Fruit fly (Drosophila melanogaster): ENCODE data around the gene tey.
A peak's percentile ranks its signal among the peaks of the same experiment; 100 is the strongest.

The tey gene

DNA sequence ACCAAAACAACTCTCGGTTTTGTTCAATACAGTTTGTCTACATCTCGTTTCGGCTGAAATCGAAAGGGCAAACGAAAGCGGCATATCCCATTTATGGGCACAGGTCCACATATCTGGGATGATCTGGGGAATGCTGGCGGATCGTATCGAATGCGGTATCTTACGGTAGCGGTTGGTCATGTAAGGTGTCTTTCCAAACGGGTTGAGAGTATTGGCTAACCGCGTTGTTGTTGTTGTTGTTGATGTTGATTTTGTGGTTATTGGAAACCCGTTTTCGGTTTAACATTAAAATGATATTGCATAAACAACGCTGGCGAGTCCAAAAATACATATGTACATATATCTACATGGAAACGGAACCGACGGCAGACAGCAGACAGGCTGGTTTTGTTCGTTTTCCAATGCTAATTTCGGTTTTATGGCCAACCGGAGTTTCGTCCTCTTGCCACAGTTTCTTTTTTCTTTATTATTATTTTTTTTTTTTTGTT lies 30.3 kb upstream of the tey start (continued):
- TF ChIP-seq Poxn (GFP tag; IDR thresholded peaks at IDR 0.05) (no peak), sisA (GFP tag; IDR thresholded peaks at IDR 0.05) (no peak), CTCF (GFP tag; optimal IDR thresholded peaks at IDR 0.05) (no peak), repo (GFP tag; optimal IDR thresholded peaks at IDR 0.05) (no peak), CG9876 (GFP tag; optimal IDR thresholded peaks at IDR 0.05) (no peak), CG10366 (GFP tag; IDR thresholded peaks at IDR 0.05) (no peak), crc (GFP tag; optimal IDR thresholded peaks at IDR 0.05) (no peak), az2 (GFP tag; optimal IDR thresholded peaks at IDR 0.05) (no peak), Sox100B (GFP tag; optimal IDR thresholded peaks at IDR 0.05) (no peak), CG13894 (tag; optimal IDR thresholded peaks at IDR 0.05) (peak; percentile 85), CG2875 (GFP tag; optimal IDR thresholded peaks at IDR 0.05) (peak; percentile 27), z (GFP tag; IDR thresholded peaks at IDR 0.05) (no peak), Doc2 (GFP tag; IDR thresholded peaks at IDR 0.05) (no peak), Mes4 (GFP tag; optimal IDR thresholded peaks at IDR 0.05) (no peak), cg (GFP tag; optimal IDR thresholded peaks at IDR 0.05) (no peak), Neu2 (GFP tag; optimal IDR thresholded peaks at IDR 0.05; ENCODE audit: borderline replicate concordance) (no peak), CG8765 (GFP tag; IDR thresholded peaks at IDR 0.05) (0 out of 2 replicates have a peak, but pooled peaks have one; percentile 16), bowl (GFP tag; IDR thresholded peaks at IDR 0.05) (no peak), CG7745 (tag; optimal IDR thresholded peaks at IDR 0.05) (no peak), CG17568 (GFP tag; optimal IDR thresholded peaks at IDR 0.05) (no peak), ken (GFP tag; IDR thresholded peaks at IDR 0.05) (no peak), CG17912 (GFP tag; optimal IDR thresholded peaks at IDR 0.05) (no peak), sc (optimal IDR thresholded peaks at IDR 0.05) (no peak), sc (GFP tag; optimal IDR thresholded peaks at IDR 0.05) (no peak), dpn (GFP tag; optimal IDR thresholded peaks at IDR 0.05) (no peak), schlank (tag; optimal IDR thresholded peaks at IDR 0.05) (no peak), B-H1 (GFP tag; IDR thresholded peaks at IDR 0.05) (no peak), bigmax (GFP tag; optimal IDR thresholded peaks at IDR 0.05) (no peak), CG32772 (GFP tag; IDR thresholded peaks at IDR 0.05) (no peak), trh (GFP tag; optimal IDR thresholded peaks at IDR 0.05) (no peak), ewg (GFP tag; optimal IDR thresholded peaks at IDR 0.05) (no peak), Nf-YA (GFP tag; IDR thresholded peaks at IDR 0.05) (no peak), CG11093 (GFP tag; IDR thresholded peaks at IDR 0.05) (no peak), CG5953 (GFP tag; IDR thresholded peaks at IDR 0.05) (no peak), ind (GFP tag; optimal IDR thresholded peaks at IDR 0.05) (no peak), Nf-YB (GFP tag; optimal IDR thresholded peaks at IDR 0.05) (no peak), sug (tag; optimal IDR thresholded peaks at IDR 0.05) (no peak), Hr3 (GFP tag; optimal IDR thresholded peaks at IDR 0.05) (no peak), disco-r (GFP tag; optimal IDR thresholded peaks at IDR 0.05) (no peak), CG10543 (GFP tag; optimal IDR thresholded peaks at IDR 0.05) (no peak), toy (GFP tag; IDR thresholded peaks at IDR 0.05) (no peak), CG15696 (tag; optimal IDR thresholded peaks at IDR 0.05) (no peak), Sry-δ (GFP tag; optimal IDR thresholded peaks at IDR 0.05) (no peak), CG17612 (GFP tag; IDR thresholded peaks at IDR 0.05) (no peak), sim (GFP tag; IDR thresholded peaks at IDR 0.05) (no peak), CG16813 (GFP tag; IDR thresholded peaks at IDR 0.05; ENCODE audit: partially characterized antibody) (no peak), gem (tag; optimal IDR thresholded peaks at IDR 0.05) (no peak), CG11504 (tag; optimal IDR thresholded peaks at IDR 0.05) (no peak)
